Worm (Caenorhabditis elegans) whole organism, L4/young adult: ENCODE results near the gene end-3.

Experiments
- W03F9.2 ChIP-seq: fragments of 150-350 bp; optimal IDR thresholded peaks from 2 replicates; lab custom pipeline; 2014; ENCODE audit warnings: missing biosample characterization, missing genetic modification characterization
- him-1 ChIP-seq: sonication (generic microtip); optimal IDR thresholded peaks from 2 replicates; lab custom pipeline; 2016; ENCODE audit warnings: missing genotype, missing genetic modification reagents, missing genetic modification characterization, missing compliant biosample characterization

ce11 chrV:13980807-13981206, 33.7 kb upstream of the end-3 start, which contains the start of gene eol-1:
- TF ChIP-seq W03F9.2, result no peak
- TF ChIP-seq him-1, result no peak
